Worm (Caenorhabditis elegans): ENCODE measurements around the gene ssp-10.

ssp-10 gene

DNA sequence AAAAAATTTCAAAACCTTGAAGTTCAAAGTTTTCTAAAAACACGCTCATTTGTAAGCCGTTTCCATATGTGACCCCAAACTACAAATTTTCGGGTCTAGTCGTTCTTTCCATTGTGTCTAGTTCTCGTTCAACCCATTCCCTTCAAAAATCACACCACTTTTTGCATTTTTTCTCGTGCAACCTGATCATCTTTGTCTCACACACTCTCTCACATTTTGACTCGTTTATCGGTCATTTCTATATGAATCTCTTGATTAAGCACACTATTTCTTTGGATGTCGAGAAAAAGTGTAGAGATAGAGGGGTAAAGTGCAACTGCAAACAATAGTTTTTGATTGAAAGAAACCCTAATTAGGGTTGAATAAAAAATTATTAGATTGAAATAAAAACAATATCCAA is 47.3 kb downstream of the ssp-10 start (continued):
- TF ChIP-seq lsy-2 (tag; optimal IDR thresholded peaks at IDR 0.05) (peak; percentile 50 to 65), C16A3.4 (tag; optimal IDR thresholded peaks at IDR 0.05) (no peak), hpl-2 (GFP tag; optimal IDR thresholded peaks at IDR 0.05) (no peak), lin-39 (tag; optimal IDR thresholded peaks at IDR 0.05) (no peak), lin-13 (GFP tag; optimal IDR thresholded peaks at IDR 0.05) (peak; percentile 15), dpl-1 (GFP tag; optimal IDR thresholded peaks at IDR 0.05) (peak in 2 of 3 experiments; percentile 36 to 46), egl-27 (tag; optimal IDR thresholded peaks at IDR 0.05) (no peak), ztf-4 (tag; optimal IDR thresholded peaks at IDR 0.05) (peak; percentile 31), ceh-8 (GFP tag; optimal IDR thresholded peaks at IDR 0.05) (no peak), lir-3 (tag; optimal IDR thresholded peaks at IDR 0.05; ENCODE audit: poor library complexity) (peak; percentile 34)

DNA sequence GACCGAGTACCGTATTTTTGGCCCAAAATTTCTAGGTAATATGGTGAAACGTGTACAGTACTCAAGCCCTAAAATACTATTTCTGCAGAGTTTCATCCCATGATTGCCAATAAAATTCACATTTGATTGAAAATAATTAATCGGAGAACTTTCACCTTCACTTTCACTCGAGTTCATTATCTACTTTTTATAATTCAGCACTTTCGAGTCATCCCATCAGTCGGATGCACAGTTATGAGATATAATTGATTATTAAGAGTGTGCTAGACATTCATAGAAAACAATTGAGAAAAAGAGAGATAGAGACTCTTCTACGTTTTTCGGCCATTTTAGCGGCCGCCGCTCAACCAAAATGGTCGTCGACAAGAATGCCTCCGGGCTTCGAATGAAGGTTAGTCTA is 48.1 kb downstream of the ssp-10 start, which contains the start of gene fat-3:
Gene fat-3 (plus strand): TSS at position 313 of the 400 bp plus-strand sequence.
- TF ChIP-seq nhr-20 (tag; optimal IDR thresholded peaks at IDR 0.05) (peak; percentile 1), lir-3 (tag; optimal IDR thresholded peaks at IDR 0.05; ENCODE audit: poor library complexity) (no peak), elt-2 (tag; optimal IDR thresholded peaks at IDR 0.05) (peak; percentile 71), dpl-1 (GFP tag; optimal IDR thresholded peaks at IDR 0.05) (no peak), nhr-71 (tag; optimal IDR thresholded peaks at IDR 0.05) (peak; percentile 18), vab-15 (tag; optimal IDR thresholded peaks at IDR 0.05) (no peak), lin-14 (GFP tag; optimal IDR thresholded peaks at IDR 0.05) (peak; percentile 9), lsy-2 (tag; optimal IDR thresholded peaks at IDR 0.05) (peak in 1 of 2 experiments; percentile 44), lin-35 (GFP tag; optimal IDR thresholded peaks at IDR 0.05) (peak in 1 of 2 experiments; percentile 3), blmp-1 (tag; optimal IDR thresholded peaks at IDR 0.05) (peak; percentile 65), mep-1 (tag; optimal IDR thresholded peaks at IDR 0.05) (peak; percentile 3), nhr-12 (tag; optimal IDR thresholded peaks at IDR 0.05) (no peak)

DNA sequence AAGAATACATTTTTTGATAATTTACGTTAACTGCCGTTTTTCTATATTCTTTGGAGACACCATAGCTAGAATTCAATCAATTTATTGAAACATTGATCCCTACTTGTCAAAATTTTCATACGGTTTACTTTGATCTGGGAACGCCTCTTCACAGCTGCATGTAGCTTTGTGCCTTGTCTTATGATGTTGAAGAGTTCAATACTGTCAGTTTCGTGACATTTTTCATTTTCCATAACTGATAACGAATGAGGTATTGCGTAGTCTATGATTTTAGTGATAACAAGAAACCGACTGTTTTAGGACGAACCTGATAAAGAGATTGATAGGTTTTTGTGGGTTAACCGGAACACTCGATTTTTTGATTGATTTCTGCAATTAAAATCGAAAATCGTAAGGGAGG is 49.4 kb downstream of the ssp-10 start:
- TF ChIP-seq lin-14 (GFP tag; optimal IDR thresholded peaks at IDR 0.05) (peak; percentile 33), nhr-20 (tag; optimal IDR thresholded peaks at IDR 0.05) (peak; percentile 9), aha-1 (tag; optimal IDR thresholded peaks at IDR 0.05) (no peak), elt-3 (tag; optimal IDR thresholded peaks at IDR 0.05) (peak in 1 of 6 experiments; percentile 23), lin-35 (GFP tag; optimal IDR thresholded peaks at IDR 0.05) (peak in 1 of 2 experiments; percentile 49), grh-1 (GFP tag; IDR thresholded peaks at IDR 0.05) (no peak), ceh-8 (GFP tag; optimal IDR thresholded peaks at IDR 0.05) (no peak), elt-2 (tag; optimal IDR thresholded peaks at IDR 0.05) (peak; percentile 95), efl-3 (GFP tag; optimal IDR thresholded peaks at IDR 0.05) (no peak), hpl-2 (GFP tag; optimal IDR thresholded peaks at IDR 0.05) (no peak), ces-1 (GFP tag; optimal IDR thresholded peaks at IDR 0.05) (no peak), lin-39 (tag; optimal IDR thresholded peaks at IDR 0.05) (no peak), mep-1 (tag; optimal IDR thresholded peaks at IDR 0.05) (no peak), tlp-1 (tag; optimal IDR thresholded peaks at IDR 0.05) (peak; percentile 84), isw-1 (GFP tag; IDR thresholded peaks at IDR 0.05) (no peak), nhr-237 (tag; optimal IDR thresholded peaks at IDR 0.05) (no peak), snpc-4 (tag; optimal IDR thresholded peaks at IDR 0.05) (no peak), ama-1 (optimal IDR thresholded peaks at IDR 0.05) (no peak), nhr-84 (tag; optimal IDR thresholded peaks at IDR 0.05) (no peak), vab-15 (tag; optimal IDR thresholded peaks at IDR 0.05) (no peak), unc-98 (GFP tag; IDR thresholded peaks at IDR 0.05) (no peak), efl-1 (optimal IDR thresholded peaks at IDR 0.05) (no peak), efl-1 (GFP tag; optimal IDR thresholded peaks at IDR 0.05 in 1 of 2) (no peak), mdl-1 (tag; optimal IDR thresholded peaks at IDR 0.05) (no peak), mef-2 (tag; optimal IDR thresholded peaks at IDR 0.05) (no peak), sup-37 (GFP tag; optimal IDR thresholded peaks at IDR 0.05) (no peak), lin-15B (tag; optimal IDR thresholded peaks at IDR 0.05) (no peak), dpl-1 (GFP tag; optimal IDR thresholded peaks at IDR 0.05) (no peak), irx-1 (tag; optimal IDR thresholded peaks at IDR 0.05) (no peak), mab-9 (GFP tag; IDR thresholded peaks at IDR 0.05) (no peak), zip-4 (GFP tag; optimal IDR thresholded peaks at IDR 0.05) (no peak), aly-2 (tag; optimal IDR thresholded peaks at IDR 0.05) (no peak), ceh-82 (tag; optimal IDR thresholded peaks at IDR 0.05) (no peak), pax-3 (tag; optimal IDR thresholded peaks at IDR 0.05) (no peak), nhr-90 (tag; optimal IDR thresholded peaks at IDR 0.05; ENCODE audit: poor library complexity) (no peak), xbp-1 (tag; optimal IDR thresholded peaks at IDR 0.05) (no peak), blmp-1 (tag; optimal IDR thresholded peaks at IDR 0.05) (peak; percentile 16), zag-1 (tag; optimal IDR thresholded peaks at IDR 0.05) (no peak), C16A3.4 (tag; optimal IDR thresholded peaks at IDR 0.05) (no peak), nhr-19 (GFP tag; conservative IDR thresholded peaks at IDR 0.05) (no peak)
